Worm (Caenorhabditis elegans) whole organism, midembryonic: ENCODE data around the gene ZC504.1.

Source experiments
- flt-1 ChIP-seq: fragments of 200-800 bp; sonication (Bioruptor generic); IDR thresholded peaks from 2 replicates; pipeline ENCODE4 v1.3.6; 2022; ENCODE audit warnings: missing genetic modification characterization, missing compliant biosample characterization
- med-1 ChIP-seq: sonication (generic microtip); optimal IDR thresholded peaks from 2 replicates; lab custom pipeline; 2017; ENCODE audit warnings: missing genetic modification characterization, mild to moderate bottlenecking, missing compliant biosample characterization, antibody characterized with exemption, missing genetic modification reagents; ENCODE audit not compliant: insufficient read depth
- ref-1 ChIP-seq: fragments of 200-800 bp; sonication (Bioruptor generic); conservative IDR thresholded peaks from 2 replicates; pipeline ENCODE4 v1.3.6; 2022; ENCODE audit warnings: missing genetic modification reagents, missing genetic modification characterization, missing compliant biosample characterization
- ztf-23 ChIP-seq: fragments of 200-800 bp; sonication (Bioruptor generic); IDR thresholded peaks from 2 replicates; pipeline ENCODE4 v1.3.6; 2022; ENCODE audit warnings: missing genetic modification reagents, missing genetic modification characterization, missing compliant biosample characterization

- TF ChIP-seq ztf-23 (GFP tag; lab: Robert Waterston, UW) (no peak), med-1 (GFP tag; lab: Kevin White, UChicago) (no peak), ref-1 (GFP tag; lab: Robert Waterston, UW) (no peak), flt-1 (GFP tag; lab: Robert Waterston, UW) (no peak)
Observed at ce11 chrX:10386001-10386400, 20.9 kb upstream of the ZC504.1 start.
